Worm (Caenorhabditis elegans): ENCODE results near the gene ints-7.

- no peak for TF ChIP-seq mab-9 (GFP tag; IDR thresholded peaks at IDR 0.05)
- TF ChIP-seq vab-15 (tag; optimal IDR thresholded peaks at IDR 0.05), result no peak
- TF ChIP-seq skn-1 (tag; optimal IDR thresholded peaks at IDR 0.05), result no peak
- TF ChIP-seq unc-62 (GFP tag; optimal IDR thresholded peaks at IDR 0.05), result no peak
- TF ChIP-seq lin-13 (GFP tag; optimal IDR thresholded peaks at IDR 0.05), result no peak
- no peak for TF ChIP-seq blmp-1 (tag; optimal IDR thresholded peaks at IDR 0.05)
- TF ChIP-seq ztf-11 (tag; optimal IDR thresholded peaks at IDR 0.05), result no peak
- TF ChIP-seq dsc-1 (tag; optimal IDR thresholded peaks at IDR 0.05), result no peak
- no peak for TF ChIP-seq elt-3 (tag; optimal IDR thresholded peaks at IDR 0.05)
- no peak for TF ChIP-seq pag-3 (tag; optimal IDR thresholded peaks at IDR 0.05; ENCODE audit: borderline replicate concordance, insufficient read depth)
- TF ChIP-seq nhr-90 (tag; optimal IDR thresholded peaks at IDR 0.05; ENCODE audit: poor library complexity), result no peak
- TF ChIP-seq nhr-11 (tag; optimal IDR thresholded peaks at IDR 0.05), result no peak
- no peak for TF ChIP-seq hlh-4 (tag; optimal IDR thresholded peaks at IDR 0.05)
- no peak for TF ChIP-seq nhr-77 (tag; optimal IDR thresholded peaks at IDR 0.05)
Measured at ce11 chrII:11535924-11536323, 46.7 kb upstream of the ints-7 start.
